Fruit fly (Drosophila melanogaster) whole organism, embryonic: Measurements from ENCODE around the gene CG5191.

Experiments
- CG10959 ChIP-seq: fragments of 200-800 bp; sonication (Bioruptor generic); IDR thresholded peaks from 2 replicates; pipeline ENCODE4 v1.3.6; 2022; ENCODE audit warnings: missing biosample characterization, missing genetic modification characterization
- CG16779 ChIP-seq: fragments of 200-800 bp; sonication (Bioruptor generic); IDR thresholded peaks from 2 replicates; pipeline ENCODE4 v1.3.6; 2022; ENCODE audit warnings: missing biosample characterization, missing genetic modification characterization
- CG17361 ChIP-seq: fragments of 200-800 bp; sonication (Bioruptor generic); IDR thresholded peaks from 3 replicates; pipeline ENCODE4 v1.3.6; 2022; ENCODE audit warnings: missing biosample characterization, missing genetic modification characterization
- CG1792 ChIP-seq: fragments of 200-800 bp; sonication (Bioruptor generic); optimal IDR thresholded peaks from 2 replicates; lab custom pipeline; 2016; ENCODE audit warnings: missing biosample characterization, missing genetic modification characterization
- CG3281 ChIP-seq: fragments of 200-800 bp; sonication (Bioruptor generic); optimal IDR thresholded peaks from 3 replicates; lab custom pipeline; 2017; ENCODE audit warnings: missing biosample characterization, mild to moderate bottlenecking, missing genetic modification characterization
- CG6854 ChIP-seq: fragments of 200-800 bp; sonication (Bioruptor generic); optimal IDR thresholded peaks from 3 replicates; lab custom pipeline; 2017; ENCODE audit warnings: missing biosample characterization, mild to moderate bottlenecking, missing genetic modification characterization
- CG8478 ChIP-seq: fragments of >200 bp; optimal IDR thresholded peaks from 2 replicates; lab custom pipeline; 2018
- CG9437 ChIP-seq: fragments of 200-800 bp; sonication (Bioruptor generic); optimal IDR thresholded peaks from 2 replicates; lab custom pipeline; 2018; ENCODE audit warnings: missing biosample characterization, mild to moderate bottlenecking, missing genetic modification characterization
- HLH3B ChIP-seq: fragments of 200-800 bp; sonication (Bioruptor generic); IDR thresholded peaks from 2 replicates; pipeline ENCODE4 v1.3.6; 2022; ENCODE audit warnings: missing biosample characterization, missing genetic modification characterization
- Hsf ChIP-seq: fragments of 200-800 bp; sonication (Bioruptor generic); optimal IDR thresholded peaks from 3 replicates; lab custom pipeline; 2016; ENCODE audit warnings: missing biosample characterization, missing genetic modification characterization
- Myb ChIP-seq: fragments of 200-800 bp; sonication (Bioruptor generic); optimal IDR thresholded peaks from 2 replicates; lab custom pipeline; 2016; ENCODE audit warnings: missing biosample characterization, missing genetic modification characterization
- Rx ChIP-seq: fragments of 200-800 bp; sonication (Bioruptor generic); IDR thresholded peaks from 2 replicates; pipeline ENCODE4 v1.3.6; 2022; ENCODE audit warnings: missing biosample characterization, missing genetic modification characterization
- Scr ChIP-seq: fragments of 200-800 bp; sonication (Bioruptor generic); IDR thresholded peaks from 2 replicates; pipeline ENCODE4 v1.3.6; 2022; ENCODE audit warnings: missing biosample characterization, missing genetic modification characterization; ENCODE audit not compliant: partially characterized antibody
- jigr1 ChIP-seq: fragments of 200-800 bp; sonication (Bioruptor generic); IDR thresholded peaks from 3 replicates; pipeline ENCODE4 v1.3.6; 2022; ENCODE audit warnings: missing biosample characterization, missing genetic modification characterization

dm6 chr3R:20548255-20548654 is 12.4 kb upstream of the CG5191 start:
- no peak for TF ChIP-seq CG17361
- no peak for TF ChIP-seq Scr
- TF ChIP-seq CG3281, result no peak
- no peak for TF ChIP-seq Rx (GFP tag; lab: Robert Waterston, UW)
- TF ChIP-seq jigr1, result no peak
- TF ChIP-seq CG9437 (GFP tag; lab: Kevin White, UChicago), result no peak
- no peak for TF ChIP-seq CG8478 (lab: Kevin White, UChicago)
- TF ChIP-seq HLH3B (GFP tag; lab: Robert Waterston, UW), result no peak
- TF ChIP-seq CG1792 (GFP tag; lab: Kevin White, UChicago), result no peak
- no peak for TF ChIP-seq CG16779
- no peak for TF ChIP-seq Myb
- no peak for TF ChIP-seq CG6854
- no peak for TF ChIP-seq CG10959
- no peak for TF ChIP-seq Hsf (GFP tag; lab: Kevin White, UChicago)
